Worm (Caenorhabditis elegans) whole organism, young adult: ENCODE measurements around the gene asp-5.
A peak's percentile ranks its signal among the peaks of the same experiment; 100 is the strongest.

ENCODE experiments used
- B0035.1 ChIP-seq: sonication (generic microtip); optimal IDR thresholded peaks from 2 replicates; lab custom pipeline; 2016; ENCODE audit warnings: missing genetic modification characterization, mild to moderate bottlenecking, missing compliant biosample characterization, missing genotype, missing genetic modification reagents
- D2030.7 ChIP-seq: fragments of 200-800 bp; sonication (Bioruptor generic); IDR thresholded peaks from 2 replicates; pipeline ENCODE4 v1.3.6; 2022; ENCODE audit warnings: missing genetic modification reagents, missing genetic modification characterization, missing compliant biosample characterization
- F22D6.2 ChIP-seq: sonication (generic microtip); optimal IDR thresholded peaks from 2 replicates; lab custom pipeline; 2016; ENCODE audit warnings: mild to moderate bottlenecking, missing genetic modification characterization, missing compliant biosample characterization
- F37B4.10 ChIP-seq: fragments of 200-800 bp; sonication (Bioruptor generic); IDR thresholded peaks from 2 replicates; pipeline ENCODE4 v1.3.6; 2022; ENCODE audit warnings: missing genetic modification characterization, missing compliant biosample characterization
- F39B2.1 ChIP-seq: fragments of 200-800 bp; sonication (Bioruptor generic); IDR thresholded peaks from 2 replicates; pipeline ENCODE4 v1.3.6; 2022; ENCODE audit warnings: missing genetic modification reagents, missing genetic modification characterization, missing compliant biosample characterization
- F49E8.2 ChIP-seq: sonication (generic microtip); optimal IDR thresholded peaks from 3 replicates; lab custom pipeline; 2017; ENCODE audit warnings: missing genetic modification characterization, mild to moderate bottlenecking, missing compliant biosample characterization, antibody characterized with exemption, moderate library complexity; ENCODE audit not compliant: insufficient read depth
- F55B11.4 ChIP-seq: sonication (generic microtip); optimal IDR thresholded peaks from 2 replicates; lab custom pipeline; 2016; ENCODE audit warnings: missing compliant biosample characterization, missing genetic modification characterization, borderline replicate concordance; ENCODE audit not compliant: insufficient read depth
- T07F8.4 ChIP-seq: sonication (generic microtip); optimal IDR thresholded peaks from 2 replicates; lab custom pipeline; 2016; ENCODE audit warnings: mild to moderate bottlenecking, missing genetic modification characterization, moderate library complexity, missing compliant biosample characterization
- T26A5.8 ChIP-seq: sonication (generic microtip); optimal IDR thresholded peaks from 2 replicates; lab custom pipeline; 2016; ENCODE audit warnings: missing genetic modification characterization, missing compliant biosample characterization
- Y53F4B.3 ChIP-seq: fragments of 200-800 bp; sonication (Bioruptor generic); IDR thresholded peaks from 2 replicates; pipeline ENCODE4 v1.3.6; 2022; ENCODE audit warnings: missing genetic modification reagents, missing genetic modification characterization, missing compliant biosample characterization
- Y56A3A.18 ChIP-seq: fragments of 200-800 bp; sonication (Bioruptor generic); IDR thresholded peaks from 2 replicates; pipeline ENCODE4 v1.3.6; 2022; ENCODE audit warnings: missing genetic modification reagents, missing genetic modification characterization, missing compliant biosample characterization
- Y67H2A.10 ChIP-seq: fragments of 200-800 bp; sonication (Bioruptor generic); conservative IDR thresholded peaks from 2 replicates; pipeline ENCODE4 v1.3.6; 2022; ENCODE audit warnings: missing genetic modification reagents, missing genetic modification characterization, missing compliant biosample characterization
- Y79H2A.3 ChIP-seq: fragments of 200-800 bp; sonication (Bioruptor generic); conservative IDR thresholded peaks from 2 replicates; pipeline ENCODE4 v1.3.6; 2022; ENCODE audit warnings: missing genetic modification reagents, missing genetic modification characterization, missing compliant biosample characterization
- Y95B8A.8 ChIP-seq: fragments of 200-800 bp; sonication (Bioruptor generic); IDR thresholded peaks from 2 replicates; pipeline ENCODE4 v1.3.6; 2022; ENCODE audit warnings: missing genetic modification reagents, missing genetic modification characterization, missing compliant biosample characterization
- ama-1 ChIP-seq, 3 experiments: fragments of 150-350 bp in 1 of 3; sonication (generic microtip) in 2 of 3; optimal IDR thresholded peaks; 2 replicates each; lab custom pipeline; 2014 to 2018; ENCODE audit warnings: missing biosample characterization in 2 of 3, missing genetic modification characterization in 2 of 3, missing genetic modification reagents in 2 of 3
- aptf-2 ChIP-seq: fragments of 200-800 bp; sonication (Bioruptor generic); conservative IDR thresholded peaks from 2 replicates; pipeline ENCODE4 v1.3.6; 2022; ENCODE audit warnings: missing genetic modification reagents, missing genetic modification characterization, missing compliant biosample characterization
- attf-6 ChIP-seq: fragments of 200-800 bp; sonication (Bioruptor generic); IDR thresholded peaks from 2 replicates; pipeline ENCODE4 v1.3.6; 2022; ENCODE audit warnings: missing genetic modification reagents, missing genetic modification characterization, missing compliant biosample characterization
- cebp-1 ChIP-seq, 2 experiments: fragments of 200-800 bp in 1 of 2; sonication (Bioruptor generic) in 1 of 2; sonication (generic microtip) in 1 of 2; IDR thresholded peaks in 1 of 2; optimal IDR thresholded peaks in 1 of 2; 2 replicates each; pipeline versions ENCODE4 v1.3.6 to Lab custom; 2017 to 2022; ENCODE audit warnings: missing compliant biosample characterization in 2 of 2, missing genetic modification characterization in 2 of 2, mild to moderate bottlenecking in 1 of 2, missing genetic modification reagents in 1 of 2, moderate library complexity in 1 of 2
- ceh-100 ChIP-seq: fragments of 200-800 bp; sonication (Bioruptor generic); IDR thresholded peaks from 2 replicates; pipeline ENCODE4 v1.3.6; 2022; ENCODE audit warnings: missing genetic modification reagents, missing genetic modification characterization, missing compliant biosample characterization
- dox-1 ChIP-seq: fragments of 200-800 bp; sonication (Bioruptor generic); IDR thresholded peaks from 2 replicates; pipeline ENCODE4 v1.3.6; 2022; ENCODE audit warnings: missing genetic modification reagents, missing genetic modification characterization, missing compliant biosample characterization
- egl-18 ChIP-seq: fragments of 200-800 bp; sonication (Bioruptor generic); IDR thresholded peaks from 2 replicates; pipeline ENCODE4 v1.3.6; 2022; ENCODE audit warnings: missing genetic modification reagents, missing genetic modification characterization, missing compliant biosample characterization
- egl-44 ChIP-seq: fragments of 200-800 bp; sonication (Bioruptor generic); IDR thresholded peaks from 2 replicates; pipeline ENCODE4 v1.3.6; 2022; ENCODE audit warnings: missing genetic modification reagents, missing genetic modification characterization, missing compliant biosample characterization
- ekl-4 ChIP-seq: fragments of 200-800 bp; sonication (Bioruptor generic); IDR thresholded peaks from 2 replicates; pipeline ENCODE4 v1.3.6; 2022; ENCODE audit warnings: missing genetic modification reagents, missing genetic modification characterization, missing compliant biosample characterization
- ets-4 ChIP-seq: fragments of 200-800 bp; sonication (Bioruptor generic); optimal IDR thresholded peaks from 2 replicates; lab custom pipeline; 2018; ENCODE audit warnings: mild to moderate bottlenecking, missing genetic modification characterization, missing compliant biosample characterization
- gei-17 ChIP-seq: fragments of 200-800 bp; sonication (Bioruptor generic); optimal IDR thresholded peaks from 2 replicates; lab custom pipeline; 2018; ENCODE audit warnings: mild to moderate bottlenecking, missing genetic modification characterization, missing compliant biosample characterization
- hlh-26 ChIP-seq: fragments of 200-800 bp; sonication (Bioruptor generic); conservative IDR thresholded peaks from 2 replicates; pipeline ENCODE4 v1.3.6; 2022; ENCODE audit warnings: missing genetic modification reagents, missing genetic modification characterization, missing compliant biosample characterization
- hmg-1.2 ChIP-seq: fragments of 200-800 bp; sonication (Bioruptor generic); IDR thresholded peaks from 2 replicates; pipeline ENCODE4 v1.3.6; 2022; ENCODE audit warnings: missing genetic modification reagents, missing genetic modification characterization, missing compliant biosample characterization
- hsf-1 ChIP-seq: fragments of 200-800 bp; sonication (Bioruptor generic); IDR thresholded peaks from 2 replicates; pipeline ENCODE4 v1.3.6; 2022; ENCODE audit warnings: missing genetic modification reagents, missing genetic modification characterization, missing compliant biosample characterization
- let-526 ChIP-seq: fragments of 200-800 bp; sonication (Bioruptor generic); IDR thresholded peaks from 2 replicates; pipeline ENCODE4 v1.3.6; 2022; ENCODE audit warnings: missing genetic modification reagents, missing genetic modification characterization, missing compliant biosample characterization
- lin-26 ChIP-seq: fragments of 200-800 bp; sonication (Bioruptor generic); IDR thresholded peaks from 2 replicates; pipeline ENCODE4 v1.3.6; 2022; ENCODE audit warnings: missing genetic modification reagents, missing genetic modification characterization, missing compliant biosample characterization
- lin-40 ChIP-seq: sonication (generic microtip); optimal IDR thresholded peaks from 2 replicates; lab custom pipeline; 2016; ENCODE audit warnings: missing genetic modification characterization, mild to moderate bottlenecking, missing compliant biosample characterization, missing genotype, missing genetic modification reagents
- lin-54 ChIP-seq: fragments of 200-800 bp; sonication (Bioruptor generic); optimal IDR thresholded peaks from 2 replicates; lab custom pipeline; 2018; ENCODE audit warnings: mild to moderate bottlenecking, missing genetic modification characterization, missing compliant biosample characterization
- madf-10 ChIP-seq: sonication (generic microtip); optimal IDR thresholded peaks from 2 replicates; lab custom pipeline; 2016; ENCODE audit warnings: mild to moderate bottlenecking, missing genetic modification characterization, missing compliant biosample characterization
- madf-6 ChIP-seq: fragments of 200-800 bp; sonication (Bioruptor generic); IDR thresholded peaks from 2 replicates; pipeline ENCODE4 v1.3.6; 2022; ENCODE audit warnings: missing genetic modification reagents, missing genetic modification characterization, missing compliant biosample characterization
- nfya-1 ChIP-seq: sonication (generic microtip); optimal IDR thresholded peaks from 2 replicates; lab custom pipeline; 2017; ENCODE audit warnings: antibody characterized with exemption, missing compliant biosample characterization, missing genetic modification characterization, borderline replicate concordance; ENCODE audit not compliant: insufficient read depth
- nfya-2 ChIP-seq: fragments of 200-800 bp; sonication (Bioruptor generic); IDR thresholded peaks from 2 replicates; pipeline ENCODE4 v1.3.6; 2022; ENCODE audit warnings: missing genetic modification reagents, missing genetic modification characterization, missing compliant biosample characterization
- nhr-80 ChIP-seq: sonication (generic microtip); optimal IDR thresholded peaks from 2 replicates; lab custom pipeline; 2016; ENCODE audit warnings: missing genetic modification characterization, missing compliant biosample characterization
- pbrm-1 ChIP-seq: fragments of 200-800 bp; sonication (Bioruptor generic); IDR thresholded peaks from 2 replicates; pipeline ENCODE4 v1.3.6; 2022; ENCODE audit warnings: missing genetic modification reagents, missing genetic modification characterization, missing compliant biosample characterization
- rpc-1 ChIP-seq, 2 experiments: fragments of 150-350 bp in 1 of 2; sonication (generic microtip) in 1 of 2; optimal IDR thresholded peaks; 2 replicates each; lab custom pipeline; 2014 to 2018; ENCODE audit warnings: missing biosample characterization in 1 of 2, missing genetic modification characterization in 1 of 2, missing genetic modification reagents in 1 of 2, missing genotype in 1 of 2
- sea-2 ChIP-seq: fragments of 200-800 bp; sonication (Bioruptor generic); IDR thresholded peaks from 2 replicates; pipeline ENCODE4 v1.3.6; 2022; ENCODE audit warnings: missing genetic modification characterization, missing compliant biosample characterization
- sptf-2 ChIP-seq: fragments of 200-800 bp; sonication (Bioruptor generic); optimal IDR thresholded peaks from 2 replicates; lab custom pipeline; 2018; ENCODE audit warnings: mild to moderate bottlenecking, missing genetic modification characterization, missing compliant biosample characterization
- tbx-9 ChIP-seq: sonication (generic microtip); optimal IDR thresholded peaks from 2 replicates; lab custom pipeline; 2016; ENCODE audit warnings: borderline replicate concordance, missing genetic modification characterization, inconsistent platforms, missing compliant biosample characterization
- unc-130 ChIP-seq: sonication (generic microtip); optimal IDR thresholded peaks from 2 replicates; lab custom pipeline; 2016; ENCODE audit warnings: missing genetic modification reagents, missing genetic modification characterization, missing compliant biosample characterization
- unc-62 ChIP-seq: fragments of 150-350 bp; optimal IDR thresholded peaks from 2 replicates; lab custom pipeline; 2014; ENCODE audit warnings: missing biosample characterization, missing genetic modification reagents, missing genetic modification characterization
- xnd-1 ChIP-seq: sonication (generic microtip); optimal IDR thresholded peaks from 2 replicates; lab custom pipeline; 2016; ENCODE audit warnings: missing genotype, missing genetic modification reagents, missing genetic modification characterization, missing compliant biosample characterization
- zfh-2 ChIP-seq: fragments of 200-800 bp; sonication (Bioruptor generic); conservative IDR thresholded peaks from 2 replicates; pipeline ENCODE4 v1.3.6; 2022; ENCODE audit warnings: missing genetic modification reagents, missing genetic modification characterization, missing compliant biosample characterization
- ztf-26 ChIP-seq: sonication (generic microtip); optimal IDR thresholded peaks from 2 replicates; lab custom pipeline; 2017; ENCODE audit warnings: missing genetic modification characterization, missing compliant biosample characterization

Gene asp-5

ce11 chrV:8228712-8229119, 43.5 kb upstream of the asp-5 start (continued):
- peak; percentile 20 for TF ChIP-seq T07F8.4 (tag; lab: Kevin White, UChicago)
- TF ChIP-seq T26A5.8 (tag; lab: Kevin White, UChicago), result no peak
- peak; percentile 94 for TF ChIP-seq ekl-4 (GFP tag; lab: Robert Waterston, UW)
- TF ChIP-seq hsf-1 (GFP tag; lab: Robert Waterston, UW), result peak; percentile 92
- TF ChIP-seq nfya-2 (GFP tag; lab: Robert Waterston, UW), result no peak
- TF ChIP-seq egl-44 (GFP tag; lab: Robert Waterston, UW), result 0 out of 2 replicates have a peak, but pooled peaks have one; percentile 38
- TF ChIP-seq sptf-2 (GFP tag; lab: Kevin White, UChicago), result peak; percentile 17
- TF ChIP-seq xnd-1 (tag; lab: Kevin White, UChicago), result peak; percentile 66
- peak; percentile 72 for TF ChIP-seq Y53F4B.3 (GFP tag; lab: Robert Waterston, UW)
- no peak for TF ChIP-seq unc-62 (GFP tag; lab: Kevin White, UChicago)
- TF ChIP-seq lin-40, result peak; percentile 84
- TF ChIP-seq ceh-100 (GFP tag; lab: Robert Waterston, UW), result peak; percentile 92
- TF ChIP-seq hmg-1.2 (GFP tag; lab: Robert Waterston, UW), result peak; percentile 99
- TF ChIP-seq madf-10 (tag; lab: Kevin White, UChicago), result peak; percentile 77
- no peak for TF ChIP-seq B0035.1
- TF ChIP-seq ama-1 (optimal IDR thresholded peaks at IDR 0.05; lab: Kevin White, UChicago), result peak; percentile 91
- peak in 1 of 2 experiments; percentile 35 for TF ChIP-seq ama-1 (GFP tag; optimal IDR thresholded peaks at IDR 0.05; lab: Kevin White, UChicago)
- TF ChIP-seq lin-54 (GFP tag; lab: Kevin White, UChicago), result peak; percentile 86
- TF ChIP-seq F37B4.10 (GFP tag; lab: Robert Waterston, UW), result no peak
- peak; percentile 59; the same call in 1 of the 2 replicates for TF ChIP-seq lin-26 (GFP tag; lab: Robert Waterston, UW)
- no peak for TF ChIP-seq Y67H2A.10 (GFP tag; lab: Robert Waterston, UW)
- no peak for TF ChIP-seq hlh-26 (GFP tag; lab: Robert Waterston, UW)
- 0 out of 2 replicates have a peak, but pooled peaks have one; percentile 20 for TF ChIP-seq cebp-1 (GFP tag; IDR thresholded peaks at IDR 0.05; lab: Robert Waterston, UW)
- TF ChIP-seq cebp-1 (tag; optimal IDR thresholded peaks at IDR 0.05; lab: Kevin White, UChicago), result no peak
- no peak for TF ChIP-seq let-526 (GFP tag; lab: Robert Waterston, UW)
- TF ChIP-seq nhr-80 (tag; lab: Kevin White, UChicago), result peak; percentile 53
- peak; percentile 62 for TF ChIP-seq unc-130 (GFP tag; lab: Kevin White, UChicago)
- TF ChIP-seq F39B2.1 (GFP tag; lab: Robert Waterston, UW), result peak; percentile 82
- peak; percentile 41 for TF ChIP-seq F22D6.2 (tag; lab: Kevin White, UChicago)
- peak; percentile 14 for TF ChIP-seq rpc-1 (optimal IDR thresholded peaks at IDR 0.05; lab: Kevin White, UChicago)
- TF ChIP-seq rpc-1 (tag; optimal IDR thresholded peaks at IDR 0.05; lab: Kevin White, UChicago), result peak; percentile 23
- no peak for TF ChIP-seq F55B11.4 (tag; lab: Kevin White, UChicago)
- 0 out of 2 replicates have a peak, but pooled peaks have one; percentile 53 for TF ChIP-seq aptf-2
- TF ChIP-seq Y95B8A.8 (GFP tag; lab: Robert Waterston, UW), result peak; percentile 86
- TF ChIP-seq Y79H2A.3 (GFP tag; lab: Robert Waterston, UW), result 0 out of 2 replicates have a peak, but pooled peaks have one; percentile 65
- TF ChIP-seq zfh-2 (GFP tag; lab: Robert Waterston, UW), result peak; percentile 75
- peak; percentile 91 for TF ChIP-seq madf-6 (GFP tag; lab: Robert Waterston, UW)
- peak; percentile 61 for TF ChIP-seq ets-4
- peak; percentile 94 for TF ChIP-seq Y56A3A.18
- peak; percentile 55 for TF ChIP-seq gei-17 (GFP tag; lab: Kevin White, UChicago)
- no peak for TF ChIP-seq nfya-1 (tag; lab: Kevin White, UChicago)
- TF ChIP-seq egl-18 (GFP tag; lab: Robert Waterston, UW), result no peak
- TF ChIP-seq attf-6 (GFP tag; lab: Robert Waterston, UW), result peak; percentile 94
- TF ChIP-seq sea-2 (GFP tag; lab: Robert Waterston, UW), result no peak
- TF ChIP-seq pbrm-1 (GFP tag; lab: Robert Waterston, UW), result peak; percentile 100
- TF ChIP-seq tbx-9, result no peak
- TF ChIP-seq D2030.7, result peak; percentile 98
- TF ChIP-seq F49E8.2 (tag; lab: Kevin White, UChicago), result peak; percentile 96
- peak; percentile 96 for TF ChIP-seq dox-1 (GFP tag; lab: Robert Waterston, UW)
- peak; percentile 25 for TF ChIP-seq ztf-26 (tag; lab: Kevin White, UChicago)
